Fruit fly (Drosophila melanogaster) whole organism, embryonic: ENCODE results near the gene Zif.

ENCODE experiments used
- Abd-B ChIP-seq: fragments of 200-800 bp; sonication (Bioruptor generic); optimal IDR thresholded peaks from 2 replicates; lab custom pipeline; 2018; ENCODE audit warnings: missing biosample characterization, mild to moderate bottlenecking, missing genetic modification characterization, moderate library complexity
- Aef1 ChIP-seq: fragments of 200-800 bp; sonication (Bioruptor generic); IDR thresholded peaks from 3 replicates; pipeline ENCODE4 v1.3.6; 2022; ENCODE audit warnings: missing biosample characterization, missing genetic modification characterization
- Blimp-1 ChIP-seq: fragments of 200-800 bp; sonication (Bioruptor generic); optimal IDR thresholded peaks from 3 replicates; lab custom pipeline; 2018; ENCODE audit warnings: missing biosample characterization, missing genetic modification characterization, mild to moderate bottlenecking, moderate library complexity, missing genetic modification reagents
- Bteb2 ChIP-seq: fragments of 200-800 bp; sonication (Bioruptor generic); optimal IDR thresholded peaks from 2 replicates; lab custom pipeline; 2016; ENCODE audit warnings: missing biosample characterization, missing genetic modification characterization
- CG10274 ChIP-seq: fragments of 200-800 bp; sonication (Bioruptor generic); optimal IDR thresholded peaks from 3 replicates; lab custom pipeline; 2017; ENCODE audit warnings: missing biosample characterization, mild to moderate bottlenecking, missing genetic modification characterization
- CG10366 ChIP-seq: fragments of 200-800 bp; sonication (Bioruptor generic); IDR thresholded peaks from 2 replicates; pipeline ENCODE4 v1.3.6; 2022; ENCODE audit warnings: missing biosample characterization, missing genetic modification characterization
- CG10654 ChIP-seq: fragments of 200-800 bp; sonication (Bioruptor generic); optimal IDR thresholded peaks from 2 replicates; lab custom pipeline; 2016; ENCODE audit warnings: missing biosample characterization, missing genetic modification characterization
- CG12071 ChIP-seq: fragments of 200-800 bp; sonication (Bioruptor generic); optimal IDR thresholded peaks from 3 replicates; lab custom pipeline; 2018; ENCODE audit warnings: missing biosample characterization, mild to moderate bottlenecking, missing genetic modification characterization
- CG12744 ChIP-seq: fragments of 200-800 bp; sonication (Bioruptor generic); optimal IDR thresholded peaks from 2 replicates; lab custom pipeline; 2016; ENCODE audit warnings: missing biosample characterization, missing genetic modification characterization
- CG15514 ChIP-seq: fragments of 200-800 bp; sonication (Bioruptor generic); optimal IDR thresholded peaks from 3 replicates; lab custom pipeline; 2017; ENCODE audit warnings: missing biosample characterization, missing genetic modification characterization, mild to moderate bottlenecking, moderate library complexity, missing genetic modification reagents
- CG1602 ChIP-seq: fragments of 200-800 bp; sonication (Bioruptor generic); optimal IDR thresholded peaks from 3 replicates; lab custom pipeline; 2016; ENCODE audit warnings: missing biosample characterization, missing genetic modification characterization
- CG16863 ChIP-seq: fragments of 200-800 bp; sonication (Bioruptor generic); optimal IDR thresholded peaks from 3 replicates; lab custom pipeline; 2016; ENCODE audit warnings: missing biosample characterization, missing genetic modification characterization
- CG18262 ChIP-seq: fragments of 200-800 bp; optimal IDR thresholded peaks from 3 replicates; lab custom pipeline; 2019; ENCODE audit warnings: missing biosample characterization, mild to moderate bottlenecking, missing genetic modification characterization, moderate library complexity
- CG18476 ChIP-seq: fragments of 200-800 bp; sonication (Bioruptor generic); optimal IDR thresholded peaks from 2 replicates; lab custom pipeline; 2016; ENCODE audit warnings: missing biosample characterization, mild to moderate bottlenecking, missing genetic modification characterization
- CG2120 ChIP-seq: fragments of 200-800 bp; sonication (Bioruptor generic); optimal IDR thresholded peaks from 3 replicates; lab custom pipeline; 2016; ENCODE audit warnings: missing biosample characterization, missing genetic modification characterization
- CG2875 ChIP-seq: fragments of 200-800 bp; sonication (Bioruptor generic); optimal IDR thresholded peaks from 2 replicates; lab custom pipeline; 2017; ENCODE audit warnings: missing biosample characterization, mild to moderate bottlenecking, missing genetic modification characterization, missing genetic modification reagents
- CG30020 ChIP-seq: fragments of 200-800 bp; optimal IDR thresholded peaks from 2 replicates; lab custom pipeline; 2019; ENCODE audit warnings: missing biosample characterization, mild to moderate bottlenecking, missing genetic modification characterization, moderate library complexity
- CG32767 ChIP-seq: fragments of 200-800 bp; sonication (Bioruptor generic); IDR thresholded peaks from 2 replicates; pipeline ENCODE4 v1.3.6; 2022; ENCODE audit warnings: missing biosample characterization, missing genetic modification characterization
- CG3281 ChIP-seq: fragments of 200-800 bp; sonication (Bioruptor generic); optimal IDR thresholded peaks from 3 replicates; lab custom pipeline; 2017; ENCODE audit warnings: missing biosample characterization, mild to moderate bottlenecking, missing genetic modification characterization
- CG4360 ChIP-seq: fragments of 200-800 bp; sonication (Bioruptor generic); IDR thresholded peaks from 2 replicates; pipeline ENCODE4 v1.3.6; 2022; ENCODE audit warnings: missing biosample characterization, missing genetic modification characterization
- CG5245 ChIP-seq: fragments of 200-800 bp; sonication (Bioruptor generic); optimal IDR thresholded peaks from 3 replicates; lab custom pipeline; 2016; ENCODE audit warnings: missing biosample characterization, missing genetic modification characterization
- CG5953 ChIP-seq: fragments of 200-800 bp; sonication (Bioruptor generic); IDR thresholded peaks from 2 replicates; pipeline ENCODE4 v1.3.6; 2022; ENCODE audit warnings: missing biosample characterization, missing genetic modification characterization
- CG6854 ChIP-seq: fragments of 200-800 bp; sonication (Bioruptor generic); optimal IDR thresholded peaks from 3 replicates; lab custom pipeline; 2017; ENCODE audit warnings: missing biosample characterization, mild to moderate bottlenecking, missing genetic modification characterization
- CG8281 ChIP-seq: fragments of 200-800 bp; sonication (Bioruptor generic); optimal IDR thresholded peaks from 2 replicates; lab custom pipeline; 2018; ENCODE audit warnings: missing biosample characterization, mild to moderate bottlenecking, missing genetic modification characterization, moderate library complexity
- CG8290 ChIP-seq, 3 experiments: fragments of 200-800 bp; sonication (Bioruptor generic); optimal IDR thresholded peaks; 2 replicates each; lab custom pipeline; 2016 to 2019; ENCODE audit warnings: missing biosample characterization in 3 of 3, missing genetic modification characterization in 3 of 3, mild to moderate bottlenecking in 2 of 3, moderate library complexity in 1 of 3
- CG9797 ChIP-seq: fragments of 200-800 bp; sonication (Bioruptor generic); optimal IDR thresholded peaks from 3 replicates; lab custom pipeline; 2018; ENCODE audit warnings: missing biosample characterization, mild to moderate bottlenecking, missing genetic modification characterization
- CG9932 ChIP-seq: fragments of 200-800 bp; sonication (Bioruptor generic); IDR thresholded peaks from 2 replicates; pipeline ENCODE4 v1.3.6; 2022; ENCODE audit warnings: missing biosample characterization, missing genetic modification characterization
- Chrac-16 ChIP-seq: fragments of 200-800 bp; sonication (Bioruptor generic); optimal IDR thresholded peaks from 3 replicates; lab custom pipeline; 2016; ENCODE audit warnings: missing biosample characterization, missing genetic modification characterization
- Dbx ChIP-seq: fragments of 200-800 bp; sonication (Bioruptor generic); IDR thresholded peaks from 3 replicates; pipeline ENCODE4 v1.3.6; 2022; ENCODE audit warnings: missing biosample characterization, missing genetic modification characterization
- Dfd ChIP-seq, 2 experiments: fragments of >200 bp; optimal IDR thresholded peaks; 2 replicates each; lab custom pipeline; 2017; ENCODE audit warnings: missing biosample characterization in 2 of 2, missing genetic modification characterization in 2 of 2
- Dref ChIP-seq: fragments of 200-800 bp; sonication (Bioruptor generic); IDR thresholded peaks from 2 replicates; pipeline ENCODE4 v1.3.6; 2022; ENCODE audit warnings: missing biosample characterization, missing genetic modification characterization
- GATAe ChIP-seq: fragments of 200-800 bp; sonication (Bioruptor generic); conservative IDR thresholded peaks from 2 replicates; pipeline ENCODE4 v1.3.6; 2022; ENCODE audit warnings: missing biosample characterization, missing genetic modification characterization
- Oli ChIP-seq: fragments of 200-800 bp; sonication (Bioruptor generic); optimal IDR thresholded peaks from 2 replicates; lab custom pipeline; 2018; ENCODE audit warnings: missing biosample characterization, mild to moderate bottlenecking, missing genetic modification characterization, moderate library complexity
- Six4 ChIP-seq: fragments of 200-800 bp; sonication (Bioruptor generic); optimal IDR thresholded peaks from 2 replicates; lab custom pipeline; 2016; ENCODE audit warnings: missing biosample characterization, missing genetic modification characterization
- Sry-δ ChIP-seq: fragments of 200-800 bp; sonication (Bioruptor generic); optimal IDR thresholded peaks from 2 replicates; lab custom pipeline; 2016; ENCODE audit warnings: missing biosample characterization, missing genetic modification characterization
- ac ChIP-seq: fragments of 200-800 bp; sonication (Bioruptor generic); optimal IDR thresholded peaks from 3 replicates; lab custom pipeline; 2017; ENCODE audit warnings: missing biosample characterization, mild to moderate bottlenecking, missing genetic modification characterization
- bsh ChIP-seq, 2 experiments: fragments of 200-800 bp; sonication (Bioruptor generic); optimal IDR thresholded peaks; 2 replicates each; lab custom pipeline; 2017 to 2018; ENCODE audit warnings: mild to moderate bottlenecking in 2 of 2, missing biosample characterization in 2 of 2, missing genetic modification characterization in 2 of 2, moderate library complexity in 1 of 2
- emc ChIP-seq: fragments of 200-800 bp; sonication (Bioruptor generic); optimal IDR thresholded peaks from 2 replicates; lab custom pipeline; 2016; ENCODE audit warnings: missing biosample characterization, missing genetic modification characterization
- fd96Cb ChIP-seq: fragments of 200-800 bp; sonication (Bioruptor generic); optimal IDR thresholded peaks from 2 replicates; lab custom pipeline; 2018; ENCODE audit warnings: missing biosample characterization, mild to moderate bottlenecking, missing genetic modification characterization, moderate library complexity
- gfzf ChIP-seq: fragments of 200-800 bp; sonication (Bioruptor generic); optimal IDR thresholded peaks from 2 replicates; lab custom pipeline; 2016; ENCODE audit warnings: missing biosample characterization, mild to moderate bottlenecking, missing genetic modification characterization, moderate library complexity
- grau ChIP-seq: fragments of 200-800 bp; optimal IDR thresholded peaks from 3 replicates; lab custom pipeline; 2019; ENCODE audit warnings: missing biosample characterization, mild to moderate bottlenecking, missing genetic modification characterization, moderate library complexity
- hth ChIP-seq: fragments of >200 bp; optimal IDR thresholded peaks from 2 replicates; lab custom pipeline; 2017; ENCODE audit warnings: inconsistent platforms
- insv ChIP-seq, 2 experiments: fragments of 200-800 bp; sonication (Bioruptor generic); optimal IDR thresholded peaks; 3 replicates each; lab custom pipeline; 2016 to 2018; ENCODE audit warnings: missing biosample characterization in 2 of 2, missing genetic modification characterization in 2 of 2
- mirr ChIP-seq: fragments of 200-800 bp; sonication (Bioruptor generic); optimal IDR thresholded peaks from 3 replicates; lab custom pipeline; 2018; ENCODE audit warnings: missing biosample characterization, mild to moderate bottlenecking, missing genetic modification characterization
- nau ChIP-seq: fragments of 200-800 bp; sonication (Bioruptor generic); optimal IDR thresholded peaks from 3 replicates; lab custom pipeline; 2017; ENCODE audit warnings: missing biosample characterization, mild to moderate bottlenecking, missing genetic modification characterization, missing genetic modification reagents
- pita ChIP-seq: fragments of 200-800 bp; sonication (Bioruptor generic); optimal IDR thresholded peaks from 2 replicates; lab custom pipeline; 2017; ENCODE audit warnings: missing biosample characterization, mild to moderate bottlenecking, missing genetic modification characterization
- sd ChIP-seq: fragments of 200-800 bp; sonication (Bioruptor generic); optimal IDR thresholded peaks from 3 replicates; lab custom pipeline; 2018; ENCODE audit warnings: missing biosample characterization, mild to moderate bottlenecking, missing genetic modification characterization, moderate library complexity
- sisA ChIP-seq: fragments of 200-800 bp; sonication (Bioruptor generic); IDR thresholded peaks from 2 replicates; pipeline ENCODE4 v1.3.6; 2022; ENCODE audit warnings: missing biosample characterization, missing genetic modification characterization
- tio ChIP-seq: fragments of 200-800 bp; sonication (Bioruptor generic); optimal IDR thresholded peaks from 2 replicates; lab custom pipeline; 2017; ENCODE audit warnings: missing biosample characterization, missing genetic modification characterization, inconsistent platforms
- tx ChIP-seq: fragments of 200-800 bp; sonication (Bioruptor generic); optimal IDR thresholded peaks from 2 replicates; lab custom pipeline; 2016; ENCODE audit warnings: missing biosample characterization, missing genetic modification characterization

Gene Zif

DNA sequence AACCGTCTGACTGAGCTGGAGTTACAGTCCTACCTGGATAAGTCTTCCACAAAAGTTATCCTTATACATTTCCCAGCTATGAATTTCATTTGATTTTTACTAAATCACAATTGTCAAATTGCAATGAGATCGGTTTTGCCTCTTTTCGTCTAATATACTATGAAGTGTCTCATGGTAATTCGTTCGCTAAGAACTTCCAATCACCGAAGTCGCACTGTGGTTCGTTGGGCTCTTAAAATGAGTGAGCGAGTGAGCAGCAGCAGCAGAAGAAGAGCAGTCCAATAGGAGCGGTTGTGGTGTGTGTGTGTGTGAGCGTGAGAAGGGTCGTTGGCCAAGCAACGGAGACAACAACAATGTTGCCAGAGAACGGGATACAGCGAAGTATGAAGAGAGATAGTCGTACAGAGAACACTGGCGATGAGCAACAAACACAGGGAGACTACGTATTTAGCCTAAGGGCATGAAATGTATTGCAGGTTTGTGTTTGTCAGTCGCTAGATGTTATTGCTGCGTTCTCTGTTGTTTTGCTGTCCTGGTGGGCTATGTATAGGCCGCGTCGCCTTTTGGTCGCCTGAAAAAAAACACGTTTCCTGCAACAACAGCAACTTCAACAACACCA lies 32.8 kb upstream of the Zif start (continued):
- TF ChIP-seq emc (GFP tag; lab: Kevin White, UChicago) (peak; percentile 59), gfzf (GFP tag; lab: Kevin White, UChicago) (no peak), CG10654 (GFP tag; lab: Kevin White, UChicago) (peak; percentile 87), Dfd (GFP tag; optimal IDR thresholded peaks at IDR 0.05; lab: Kevin White, UChicago) (no peak), Dref (GFP tag; lab: Robert Waterston, UW) (no peak), CG5245 (GFP tag; lab: Kevin White, UChicago) (peak; percentile 87), tio (GFP tag; lab: Kevin White, UChicago) (peak; percentile 79), Dbx (GFP tag; lab: Robert Waterston, UW) (peak; percentile 87), nau (GFP tag; lab: Kevin White, UChicago) (peak; percentile 81), pita (GFP tag; lab: Kevin White, UChicago) (no peak), CG2120 (GFP tag; lab: Kevin White, UChicago) (peak; percentile 96), Chrac-16 (GFP tag; lab: Kevin White, UChicago) (peak; percentile 93), Oli (tag; lab: Kevin White, UChicago) (peak; percentile 90), CG30020 (tag; lab: Kevin White, UChicago) (peak; percentile 51), CG16863 (GFP tag; lab: Kevin White, UChicago) (peak; percentile 91), CG8281 (tag; lab: Kevin White, UChicago) (peak; percentile 67), CG18262 (tag; lab: Kevin White, UChicago) (peak; percentile 92), CG1602 (GFP tag; lab: Kevin White, UChicago) (peak; percentile 88), CG4360 (GFP tag; lab: Robert Waterston, UW) (peak; percentile 95), CG12071 (peak; percentile 91), Aef1 (GFP tag; lab: Robert Waterston, UW) (peak; percentile 85), fd96Cb (peak; percentile 88), grau (peak; percentile 100), Bteb2 (GFP tag; lab: Kevin White, UChicago) (peak; percentile 87), tx (GFP tag; lab: Kevin White, UChicago) (peak; percentile 89), Abd-B (GFP tag; lab: Kevin White, UChicago) (peak; percentile 87), CG10366 (GFP tag; lab: Robert Waterston, UW) (peak; percentile 91), CG8290 (GFP tag; optimal IDR thresholded peaks at IDR 0.05; lab: Kevin White, UChicago) (peak; percentile 88), CG8290 (tag; optimal IDR thresholded peaks at IDR 0.05; lab: Kevin White, UChicago) (peak; percentile 48 to 97), Blimp-1 (GFP tag; lab: Kevin White, UChicago) (peak; percentile 86), CG9932 (GFP tag; lab: Robert Waterston, UW) (peak; percentile 89), CG10274 (peak; percentile 66), Sry-δ (GFP tag; lab: Kevin White, UChicago) (peak; percentile 52), CG5953 (GFP tag; lab: Robert Waterston, UW) (peak; percentile 78), mirr (GFP tag; lab: Kevin White, UChicago) (peak; percentile 74), CG18476 (peak; percentile 73), sisA (GFP tag; lab: Robert Waterston, UW) (peak; percentile 89), CG15514 (GFP tag; lab: Kevin White, UChicago) (peak; percentile 84), CG2875 (GFP tag; lab: Kevin White, UChicago) (peak; percentile 89), CG12744 (peak; percentile 76), CG32767 (GFP tag; lab: Robert Waterston, UW) (peak; percentile 83), sd (tag; lab: Kevin White, UChicago) (peak; percentile 67), bsh (GFP tag; optimal IDR thresholded peaks at IDR 0.05; lab: Kevin White, UChicago) (peak; percentile 90 to 94), hth (no peak), CG3281 (GFP tag; lab: Kevin White, UChicago) (peak; percentile 90), ac (GFP tag; lab: Kevin White, UChicago) (peak; percentile 80), insv (GFP tag; optimal IDR thresholded peaks at IDR 0.05; lab: Kevin White, UChicago) (peak; percentile 36 to 86), GATAe (GFP tag; lab: Robert Waterston, UW) (peak; percentile 34; the same call in 1 of the 2 replicates), Six4 (GFP tag; lab: Kevin White, UChicago) (peak; percentile 88), CG9797 (GFP tag; lab: Kevin White, UChicago) (peak; percentile 7), CG6854 (peak; percentile 88)
